Worm (Caenorhabditis elegans) whole organism, L4 larva: Measurements from ENCODE around the gene rle-1.

ENCODE experiments used
- F10B5.3 ChIP-seq: sonication (generic microtip); optimal IDR thresholded peaks from 2 replicates; lab custom pipeline; 2016; ENCODE audit warnings: mild to moderate bottlenecking, missing genetic modification characterization, missing compliant biosample characterization
- R02D3.7 ChIP-seq: fragments of 150-350 bp; sonication (generic microtip); optimal IDR thresholded peaks from 3 replicates; lab custom pipeline; 2014; ENCODE audit warnings: missing biosample characterization, missing genetic modification characterization
- T26A8.4 ChIP-seq: fragments of 200-800 bp; sonication (Bioruptor generic); IDR thresholded peaks from 2 replicates; pipeline ENCODE4 v1.3.6; 2022; ENCODE audit warnings: missing genetic modification characterization, missing compliant biosample characterization
- Y105C5A.15 ChIP-seq: fragments of 200-800 bp; sonication (Bioruptor generic); IDR thresholded peaks from 2 replicates; pipeline ENCODE4 v1.3.6; 2022; ENCODE audit warnings: missing genetic modification characterization, missing compliant biosample characterization
- Y48G9A.11 ChIP-seq: fragments of 200-800 bp; sonication (Bioruptor generic); IDR thresholded peaks from 2 replicates; pipeline ENCODE4 v1.3.6; 2022; ENCODE audit warnings: missing genetic modification reagents, missing genetic modification characterization, missing compliant biosample characterization
- Y5F2A.4 ChIP-seq: fragments of 200-800 bp; sonication (Bioruptor generic); optimal IDR thresholded peaks from 2 replicates; lab custom pipeline; 2018; ENCODE audit warnings: mild to moderate bottlenecking, missing genetic modification characterization, missing compliant biosample characterization
- aha-1 ChIP-seq: fragments of 150-350 bp; peaks from one replicate; lab custom pipeline; 2014; ENCODE audit warnings: missing biosample characterization, missing genetic modification characterization
- ama-1 ChIP-seq: fragments of 150-350 bp; optimal IDR thresholded peaks from 2 replicates; lab custom pipeline; 2014; ENCODE audit warnings: inconsistent platforms, mixed read lengths
- arid-1 ChIP-seq: fragments of 200-800 bp; sonication (Bioruptor generic); conservative IDR thresholded peaks from 2 replicates; pipeline ENCODE4 v1.3.6; 2022; ENCODE audit warnings: missing genetic modification reagents, missing genetic modification characterization, missing compliant biosample characterization
- ceh-32 ChIP-seq: sonication (generic microtip); optimal IDR thresholded peaks from 2 replicates; lab custom pipeline; 2016; ENCODE audit warnings: mild to moderate bottlenecking, missing genetic modification characterization, missing compliant biosample characterization; ENCODE audit not compliant: poor library complexity
- ceh-62 ChIP-seq: sonication (generic microtip); optimal IDR thresholded peaks from 2 replicates; lab custom pipeline; 2017; ENCODE audit warnings: missing biosample characterization, missing genetic modification characterization
- ceh-82 ChIP-seq: sonication (generic microtip); optimal IDR thresholded peaks from 2 replicates; lab custom pipeline; 2017; ENCODE audit warnings: missing biosample characterization, missing genetic modification characterization
- ces-1 ChIP-seq: fragments of 150-350 bp; sonication (generic microtip); optimal IDR thresholded peaks from 4 replicates; lab custom pipeline; 2014; ENCODE audit warnings: missing biosample characterization, missing genetic modification reagents, missing genetic modification characterization
- daf-16 ChIP-seq, 3 experiments: sonication (generic microtip); optimal IDR thresholded peaks; 2 replicates each; lab custom pipeline; 2016 to 2017; ENCODE audit warnings: missing genetic modification characterization in 3 of 3, missing genetic modification reagents in 3 of 3, mild to moderate bottlenecking in 2 of 3, missing compliant biosample characterization in 2 of 3, missing biosample characterization in 1 of 3, moderate library complexity in 1 of 3
- daf-19 ChIP-seq: fragments of 200-800 bp; sonication (Bioruptor generic); conservative IDR thresholded peaks from 2 replicates; pipeline ENCODE4 v1.3.6; 2022; ENCODE audit warnings: missing genetic modification characterization, missing compliant biosample characterization
- dmd-6 ChIP-seq: fragments of 200-800 bp; sonication (Bioruptor generic); IDR thresholded peaks from 2 replicates; pipeline ENCODE4 v1.3.6; 2022; ENCODE audit warnings: missing genetic modification reagents, missing genetic modification characterization, missing compliant biosample characterization
- duxl-1 ChIP-seq: sonication (generic microtip); optimal IDR thresholded peaks from 2 replicates; lab custom pipeline; 2016; ENCODE audit warnings: mild to moderate bottlenecking, missing genetic modification characterization, moderate library complexity, missing compliant biosample characterization; ENCODE audit not compliant: poor library complexity
- fos-1 ChIP-seq: fragments of 150-350 bp; optimal IDR thresholded peaks from 2 replicates; lab custom pipeline; 2014; ENCODE audit warnings: missing biosample characterization, missing genetic modification characterization
- hlh-11 ChIP-seq: fragments of 200-800 bp; sonication (Bioruptor generic); optimal IDR thresholded peaks from 2 replicates; lab custom pipeline; 2018; ENCODE audit warnings: mild to moderate bottlenecking, missing genetic modification characterization, missing compliant biosample characterization
- hlh-30 ChIP-seq: sonication (generic microtip); optimal IDR thresholded peaks from 2 replicates; lab custom pipeline; 2017; ENCODE audit warnings: antibody characterized with exemption, mild to moderate bottlenecking, missing genetic modification characterization, missing compliant biosample characterization; ENCODE audit not compliant: insufficient read depth
- lim-7 ChIP-seq: fragments of 200-800 bp; sonication (Bioruptor generic); IDR thresholded peaks from 2 replicates; pipeline ENCODE4 v1.3.6; 2022; ENCODE audit warnings: missing genetic modification characterization, missing compliant biosample characterization
- lin-1 ChIP-seq: fragments of 200-800 bp; sonication (Bioruptor generic); IDR thresholded peaks from 2 replicates; pipeline ENCODE4 v1.3.6; 2022; ENCODE audit warnings: missing genetic modification reagents, missing genetic modification characterization, missing compliant biosample characterization
- lin-39 ChIP-seq: fragments of 150-350 bp; optimal IDR thresholded peaks from 2 replicates; lab custom pipeline; 2014; ENCODE audit warnings: missing biosample characterization, missing genetic modification reagents, missing genetic modification characterization
- lir-3 ChIP-seq: sonication (generic microtip); optimal IDR thresholded peaks from 2 replicates; lab custom pipeline; 2016; ENCODE audit warnings: mild to moderate bottlenecking, missing genetic modification characterization, missing compliant biosample characterization
- lsy-2 ChIP-seq, 2 experiments: fragments of 150-350 bp in 1 of 2; sonication (generic microtip) in 1 of 2; optimal IDR thresholded peaks; 2 replicates each; lab custom pipeline; 2014 to 2017; ENCODE audit warnings: missing biosample characterization in 2 of 2, missing genetic modification characterization in 2 of 2
- mdl-1 ChIP-seq, 2 experiments: fragments of 150-350 bp in 1 of 2; sonication (generic microtip) in 1 of 2; optimal IDR thresholded peaks; 2 replicates each; lab custom pipeline; 2014 to 2017; ENCODE audit warnings: missing biosample characterization in 2 of 2, missing genetic modification characterization in 2 of 2
- mep-1 ChIP-seq: fragments of 150-350 bp; sonication (generic microtip); optimal IDR thresholded peaks from 3 replicates; lab custom pipeline; 2014; ENCODE audit warnings: missing biosample characterization, missing genetic modification characterization
- mes-2 ChIP-seq: sonication (generic microtip); optimal IDR thresholded peaks from 2 replicates; lab custom pipeline; 2016; ENCODE audit warnings: missing genotype, mild to moderate bottlenecking, missing genetic modification characterization, missing compliant biosample characterization; ENCODE audit not compliant: poor library complexity, severe bottlenecking
- nhr-102 ChIP-seq: sonication (generic microtip); optimal IDR thresholded peaks from 2 replicates; lab custom pipeline; 2016; ENCODE audit warnings: mild to moderate bottlenecking, missing genetic modification characterization, moderate library complexity, missing compliant biosample characterization
- pqm-1 ChIP-seq: sonication (generic microtip); optimal IDR thresholded peaks from 2 replicates; lab custom pipeline; 2017; ENCODE audit warnings: missing biosample characterization, missing genetic modification characterization
- rbr-2 ChIP-seq: sonication (generic microtip); optimal IDR thresholded peaks from 2 replicates; lab custom pipeline; 2016; ENCODE audit warnings: missing genotype, missing genetic modification characterization, missing compliant biosample characterization
- saeg-2 ChIP-seq: fragments of 200-800 bp; sonication (Bioruptor generic); IDR thresholded peaks from 2 replicates; pipeline ENCODE4 v1.3.6; 2022; ENCODE audit warnings: missing genetic modification reagents, missing genetic modification characterization, missing compliant biosample characterization
- set-16 ChIP-seq: fragments of 200-800 bp; sonication (Bioruptor generic); IDR thresholded peaks from 2 replicates; pipeline ENCODE4 v1.3.6; 2022; ENCODE audit warnings: missing genetic modification reagents, missing genetic modification characterization, missing compliant biosample characterization
- snpc-4 ChIP-seq: fragments of 150-350 bp; optimal IDR thresholded peaks from 2 replicates; lab custom pipeline; 2014; ENCODE audit warnings: missing biosample characterization, missing genetic modification characterization
- spr-3 ChIP-seq: fragments of 200-800 bp; sonication (Bioruptor generic); optimal IDR thresholded peaks from 2 replicates; lab custom pipeline; 2018; ENCODE audit warnings: mild to moderate bottlenecking, missing genetic modification characterization, missing compliant biosample characterization
- tra-1 ChIP-seq: fragments of 200-800 bp; sonication (Bioruptor generic); IDR thresholded peaks from 2 replicates; pipeline ENCODE4 v1.3.6; 2022; ENCODE audit warnings: missing genetic modification reagents, missing genetic modification characterization, missing compliant biosample characterization
- unc-130 ChIP-seq: sonication (generic microtip); optimal IDR thresholded peaks from 2 replicates; lab custom pipeline; 2016; ENCODE audit warnings: missing genetic modification reagents, missing genetic modification characterization, missing compliant biosample characterization
- unc-62 ChIP-seq, 3 experiments: fragments of 150-350 bp in 1 of 3; sonication (generic microtip); optimal IDR thresholded peaks in 2 of 3; peaks in 1 of 3; 1 replicate in 1 of 3; 2 replicates in 2 of 3; lab custom pipeline; 2014 to 2017; ENCODE audit warnings: missing biosample characterization in 3 of 3, missing genetic modification characterization in 3 of 3, missing genetic modification reagents in 3 of 3, missing genotype in 1 of 3
- vab-7 ChIP-seq: fragments of 200-800 bp; sonication (Bioruptor generic); IDR thresholded peaks from 2 replicates; pipeline ENCODE4 v1.3.6; 2022; ENCODE audit warnings: missing genetic modification reagents, missing genetic modification characterization, missing compliant biosample characterization
- zag-1 ChIP-seq: fragments of 150-350 bp; optimal IDR thresholded peaks from 2 replicates; lab custom pipeline; 2014; ENCODE audit warnings: missing biosample characterization, missing genetic modification characterization
- zip-2 ChIP-seq: fragments of 150-350 bp; optimal IDR thresholded peaks from 2 replicates; lab custom pipeline; 2014; ENCODE audit warnings: missing biosample characterization, missing genetic modification characterization

Gene rle-1

DNA sequence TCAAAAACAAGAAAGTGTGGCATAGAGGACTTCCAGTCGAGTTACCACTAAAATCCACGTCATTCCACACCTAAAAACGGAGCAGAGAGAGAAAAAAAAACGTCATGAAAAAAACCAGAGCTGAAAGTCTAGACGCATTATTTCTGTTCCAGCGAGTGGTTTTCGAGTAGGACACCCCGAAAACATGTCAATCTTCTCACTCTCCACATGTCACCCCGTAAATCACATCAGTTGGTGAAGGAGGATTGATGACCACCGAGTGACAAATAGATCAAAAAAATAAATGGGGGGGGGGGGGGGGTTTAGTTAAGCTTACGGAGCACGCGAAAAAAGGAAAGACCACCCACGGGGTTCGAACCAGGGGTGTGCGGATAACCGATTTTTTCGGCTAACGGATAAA is 21.7 kb downstream of the rle-1 start:
- TF ChIP-seq lim-7 (no peak), daf-19 (no peak), unc-62 (GFP tag; optimal IDR thresholded peaks at IDR 0.05 in 1 of 2; lab: Kevin White, UChicago) (peak in 1 of 2 experiments; percentile 93), unc-62 (tag; optimal IDR thresholded peaks at IDR 0.05; lab: Kevin White, UChicago) (no peak), T26A8.4 (GFP tag; lab: Robert Waterston, UW) (no peak)

- no peak for TF ChIP-seq zag-1 (tag; lab: Kevin White, UChicago)
- TF ChIP-seq R02D3.7, result no peak
- TF ChIP-seq lin-39, result no peak
- no peak for TF ChIP-seq Y5F2A.4 (GFP tag; lab: Kevin White, UChicago)
- TF ChIP-seq vab-7 (GFP tag; lab: Robert Waterston, UW), result no peak
- no peak for TF ChIP-seq tra-1 (GFP tag; lab: Robert Waterston, UW)
- TF ChIP-seq ceh-62 (tag; lab: Kevin White, UChicago), result no peak
- TF ChIP-seq Y105C5A.15 (GFP tag; lab: Robert Waterston, UW), result no peak
- TF ChIP-seq hlh-30 (tag; lab: Kevin White, UChicago), result no peak
- TF ChIP-seq mep-1 (tag; lab: Kevin White, UChicago), result no peak
- no peak for TF ChIP-seq ama-1 (lab: Kevin White, UChicago)
Observed at ce11 chrIII:10960387-10960786, 24.3 kb downstream of the rle-1 start.

DNA sequence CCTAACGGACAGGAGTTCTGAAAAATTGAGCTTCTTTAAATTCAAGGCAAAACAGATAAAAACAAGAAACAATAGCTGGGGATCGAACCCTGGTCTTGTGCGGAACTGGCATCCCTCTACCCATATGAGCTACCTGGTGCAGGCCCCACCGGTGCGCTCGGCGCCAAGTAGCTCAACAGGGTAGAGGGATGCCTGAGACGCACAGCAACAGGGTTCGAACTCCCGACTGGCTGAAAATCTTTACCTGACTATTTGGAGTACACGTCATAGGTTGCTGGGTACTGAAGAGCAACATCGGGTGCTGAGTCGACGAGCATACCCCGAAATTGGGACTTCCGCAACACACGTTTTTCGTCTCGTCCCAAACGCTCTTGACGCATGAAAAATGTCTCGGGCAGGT is 26.9 kb downstream of the rle-1 start:
- TF ChIP-seq lsy-2 (tag; optimal IDR thresholded peaks at IDR 0.05; lab: Kevin White, UChicago) (no peak), spr-3 (no peak), lir-3 (tag; lab: Kevin White, UChicago) (no peak), ces-1 (GFP tag; lab: Kevin White, UChicago) (no peak), set-16 (GFP tag; lab: Robert Waterston, UW) (peak; percentile 40; the same call in 1 of the 2 replicates), rbr-2 (tag; lab: Kevin White, UChicago) (no peak), F10B5.3 (tag; lab: Kevin White, UChicago) (no peak), saeg-2 (GFP tag; lab: Robert Waterston, UW) (0 out of 2 replicates have a peak, but pooled peaks have one; percentile 44)

DNA sequence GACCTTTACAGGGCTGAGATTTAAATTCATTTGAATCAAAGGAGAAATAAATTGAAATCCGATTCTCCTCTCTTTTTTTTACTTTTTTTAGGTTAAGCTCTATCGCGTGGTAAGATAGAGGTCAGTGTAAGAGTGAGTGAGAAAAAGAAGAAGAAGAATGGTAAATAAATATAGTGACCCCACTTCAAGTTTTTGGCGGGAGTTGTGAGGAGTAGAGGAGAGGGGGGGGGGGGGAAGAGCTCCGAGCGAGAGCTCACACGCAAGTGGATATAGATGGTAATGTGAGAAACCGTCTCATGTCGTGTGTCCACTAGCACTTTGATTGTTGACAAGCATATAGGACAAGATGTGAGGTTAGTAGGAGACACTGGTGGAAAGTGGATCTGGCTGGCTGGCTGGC is 31.0 kb downstream of the rle-1 start, which contains the start of gene W05B2.2:
W05B2.2 (minus strand) TSS at position 101 of the 400 bp plus-strand sequence.
- TF ChIP-seq mdl-1 (tag; optimal IDR thresholded peaks at IDR 0.05; lab: Kevin White, UChicago) (no peak), ceh-32 (tag; lab: Kevin White, UChicago) (no peak), mes-2 (no peak), hlh-11 (no peak), hlh-30 (tag; lab: Kevin White, UChicago) (no peak), arid-1 (GFP tag; lab: Robert Waterston, UW) (no peak), pqm-1 (no peak), Y105C5A.15 (GFP tag; lab: Robert Waterston, UW) (no peak), ceh-82 (no peak), zip-2 (tag; lab: Kevin White, UChicago) (no peak), fos-1 (tag; lab: Kevin White, UChicago) (no peak)

DNA sequence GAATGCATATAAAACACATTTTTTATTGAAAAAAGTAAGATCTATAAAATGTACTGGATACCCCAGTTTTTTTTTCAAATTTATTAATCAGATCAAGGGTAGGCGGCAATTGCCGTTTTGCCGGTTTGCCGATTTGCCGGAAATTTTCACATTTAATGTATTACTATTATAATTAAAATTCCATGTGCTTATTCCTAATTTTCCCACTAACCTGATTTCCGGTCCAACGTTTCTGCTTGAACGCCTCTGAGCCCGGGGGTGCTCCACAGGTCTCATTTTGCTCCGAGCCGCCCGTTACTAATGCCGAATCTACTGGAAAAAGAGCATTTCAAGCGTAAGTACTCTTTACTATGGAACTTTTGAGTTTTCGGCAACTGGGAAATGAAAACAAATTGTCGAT is 33.6 kb downstream of the rle-1 start, which contains the start of gene dhc-4:
dhc-4 (plus strand) TSS at position 301 of the 400 bp plus-strand sequence.
- TF ChIP-seq nhr-102 (tag; lab: Kevin White, UChicago) (no peak), daf-19 (no peak), aha-1 (tag; lab: Kevin White, UChicago) (no peak), duxl-1 (tag; lab: Kevin White, UChicago) (no peak), T26A8.4 (GFP tag; lab: Robert Waterston, UW) (no peak), set-16 (GFP tag; lab: Robert Waterston, UW) (no peak), daf-16 (GFP tag; optimal IDR thresholded peaks at IDR 0.05; lab: Kevin White, UChicago) (no peak), daf-16 (tag; optimal IDR thresholded peaks at IDR 0.05; lab: Kevin White, UChicago) (no peak), dmd-6 (GFP tag; lab: Robert Waterston, UW) (no peak), spr-3 (no peak), snpc-4 (tag; lab: Kevin White, UChicago) (no peak), lin-1 (GFP tag; lab: Robert Waterston, UW) (no peak), ceh-62 (tag; lab: Kevin White, UChicago) (no peak), vab-7 (GFP tag; lab: Robert Waterston, UW) (no peak), Y48G9A.11 (GFP tag; lab: Robert Waterston, UW) (no peak), unc-130 (GFP tag; lab: Kevin White, UChicago) (no peak)
